Fruit fly (Drosophila melanogaster): Measurements from ENCODE around the gene ATPsyndelta.

Gene ATPsyndelta

DNA sequence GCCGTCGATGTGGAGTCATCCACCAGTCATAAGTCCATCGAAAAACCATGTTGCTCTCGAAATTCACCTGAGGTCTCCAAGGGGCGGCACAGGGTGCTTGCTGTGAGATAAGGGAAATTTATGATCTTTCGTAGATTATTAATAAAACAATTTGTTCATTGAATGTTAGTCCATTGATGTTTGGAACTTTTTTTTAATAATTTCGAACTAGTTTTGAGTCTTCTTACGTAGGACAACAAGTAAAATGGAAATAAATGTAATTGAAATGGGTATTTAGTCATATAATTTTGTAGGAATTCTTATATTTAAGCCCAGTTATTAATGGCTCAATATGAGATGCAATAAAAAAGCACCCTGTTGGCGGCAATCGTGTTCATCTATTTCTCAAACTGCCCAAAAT lies 19.7 kb downstream of the ATPsyndelta start (continued):
- TF ChIP-seq Nf-YA (GFP tag; IDR thresholded peaks at IDR 0.05), result no peak
- peak; percentile 60 for TF ChIP-seq CG4707 (GFP tag; optimal IDR thresholded peaks at IDR 0.05)
- no peak for TF ChIP-seq fd102C (GFP tag; optimal IDR thresholded peaks at IDR 0.05)
- no peak for TF ChIP-seq gce (GFP tag; IDR thresholded peaks at IDR 0.05)
- no peak for TF ChIP-seq CG17912 (GFP tag; optimal IDR thresholded peaks at IDR 0.05)
- TF ChIP-seq slbo (GFP tag; IDR thresholded peaks at IDR 0.05), result peak; percentile 72
- TF ChIP-seq CG12155 (GFP tag; optimal IDR thresholded peaks at IDR 0.05), result peak; percentile 52
- peak; percentile 36 for TF ChIP-seq Bdp1 (GFP tag; optimal IDR thresholded peaks at IDR 0.05)
- TF ChIP-seq gcm (GFP tag; optimal IDR thresholded peaks at IDR 0.05), result peak; percentile 81
- no peak for TF ChIP-seq Poxn (GFP tag; IDR thresholded peaks at IDR 0.05)
- TF ChIP-seq NK7.1 (GFP tag; optimal IDR thresholded peaks at IDR 0.05), result peak; percentile 4
- TF ChIP-seq CG3281 (GFP tag; optimal IDR thresholded peaks at IDR 0.05), result no peak
- TF ChIP-seq bab2 (GFP tag; optimal IDR thresholded peaks at IDR 0.05), result peak; percentile 40
- no peak for TF ChIP-seq CG11560 (tag; IDR thresholded peaks at IDR 0.05)
- peak; percentile 70; the same call in 1 of the 2 replicates for TF ChIP-seq CG5953 (GFP tag; IDR thresholded peaks at IDR 0.05)
- TF ChIP-seq ttk (GFP tag; IDR thresholded peaks at IDR 0.05), result peak; percentile 55; the same call in 1 of the 2 replicates
- peak; percentile 24 for TF ChIP-seq Mad (GFP tag; optimal IDR thresholded peaks at IDR 0.05)
- TF ChIP-seq CG17829 (tag; optimal IDR thresholded peaks at IDR 0.05), result peak; percentile 76
- TF ChIP-seq mld (GFP tag; IDR thresholded peaks at IDR 0.05; ENCODE audit: partially characterized antibody), result no peak
- TF ChIP-seq CkIIα-i1 (GFP tag; IDR thresholded peaks at IDR 0.05), result no peak
- no peak for TF ChIP-seq aop (GFP tag; IDR thresholded peaks at IDR 0.05)
- no peak for TF ChIP-seq CG4854 (GFP tag; optimal IDR thresholded peaks at IDR 0.05)
- TF ChIP-seq Dfd (GFP tag; optimal IDR thresholded peaks at IDR 0.05), result no peak
- peak; percentile 23 for TF ChIP-seq CHES-1-like (GFP tag; optimal IDR thresholded peaks at IDR 0.05)
- no peak for TF ChIP-seq fd64A (GFP tag; optimal IDR thresholded peaks at IDR 0.05)
- TF ChIP-seq CG11723 (GFP tag; optimal IDR thresholded peaks at IDR 0.05), result peak; percentile 70
- TF ChIP-seq pita (GFP tag; optimal IDR thresholded peaks at IDR 0.05), result no peak
- peak; percentile 53 for TF ChIP-seq B-H1 (GFP tag; IDR thresholded peaks at IDR 0.05)
- TF ChIP-seq CG31441 (GFP tag; IDR thresholded peaks at IDR 0.05), result peak; percentile 76
- TF ChIP-seq CG4820 (GFP tag; optimal IDR thresholded peaks at IDR 0.05), result peak; percentile 30
- peak; percentile 86 for TF ChIP-seq CG12659 (GFP tag; optimal IDR thresholded peaks at IDR 0.05)
- peak; percentile 29; the same call in 1 of the 2 replicates for TF ChIP-seq NFAT (GFP tag; IDR thresholded peaks at IDR 0.05)
- peak; percentile 76 for TF ChIP-seq Xbp1 (GFP tag; optimal IDR thresholded peaks at IDR 0.05)
- TF ChIP-seq CG2875 (GFP tag; optimal IDR thresholded peaks at IDR 0.05), result peak; percentile 68
- TF ChIP-seq ro (GFP tag; IDR thresholded peaks at IDR 0.05), result no peak
- peak; percentile 81 for TF ChIP-seq odd (GFP tag; optimal IDR thresholded peaks at IDR 0.05)
- peak; percentile 22 for TF ChIP-seq CG5245 (GFP tag; optimal IDR thresholded peaks at IDR 0.05)
- TF ChIP-seq Bgb (GFP tag; IDR thresholded peaks at IDR 0.05; ENCODE audit: partially characterized antibody), result no peak
- TF ChIP-seq Stat92E (GFP tag; optimal IDR thresholded peaks at IDR 0.05), result no peak
- TF ChIP-seq lmd (GFP tag; IDR thresholded peaks at IDR 0.05), result peak; percentile 78
- no peak for TF ChIP-seq ham (GFP tag; IDR thresholded peaks at IDR 0.05)
- TF ChIP-seq nmo (GFP tag; optimal IDR thresholded peaks at IDR 0.05), result peak; percentile 72
- TF ChIP-seq CG2120 (GFP tag; optimal IDR thresholded peaks at IDR 0.05), result peak; percentile 77
- no peak for TF ChIP-seq CG11456 (GFP tag; IDR thresholded peaks at IDR 0.05)
- TF ChIP-seq Neu2 (GFP tag; optimal IDR thresholded peaks at IDR 0.05; ENCODE audit: borderline replicate concordance), result no peak
- peak; percentile 5 for TF ChIP-seq CG18476 (GFP tag; optimal IDR thresholded peaks at IDR 0.05)
- no peak for TF ChIP-seq CG7928 (GFP tag; optimal IDR thresholded peaks at IDR 0.05)
- no peak for TF ChIP-seq C15 (GFP tag; IDR thresholded peaks at IDR 0.05)
- no peak for TF ChIP-seq Hr78 (GFP tag; optimal IDR thresholded peaks at IDR 0.05)
- peak; percentile 87 for TF ChIP-seq CG10366 (GFP tag; IDR thresholded peaks at IDR 0.05)
- TF ChIP-seq row (GFP tag; IDR thresholded peaks at IDR 0.05), result peak; percentile 66
- TF ChIP-seq Atf-2 (GFP tag; optimal IDR thresholded peaks at IDR 0.05), result peak; percentile 44

All from whole organism, embryonic.